Fruit fly (Drosophila melanogaster) whole organism: ENCODE data around the gene btn.

Experiments
- CG8478 ChIP-seq: fragments of >200 bp; optimal IDR thresholded peaks from 2 replicates; lab custom pipeline; 2018; ENCODE audit warnings: inconsistent platforms
- Dll ChIP-seq: fragments of >200 bp; optimal IDR thresholded peaks from 2 replicates; lab custom pipeline; 2017
- EcR ChIP-seq, 2 experiments: fragments of >200 bp; optimal IDR thresholded peaks; 2 replicates each; lab custom pipeline; 2017; ENCODE audit warnings: missing biosample characterization in 2 of 2, missing genetic modification characterization in 2 of 2, missing genetic modification reagents in 2 of 2
- pan ChIP-seq: fragments of >200 bp; optimal IDR thresholded peaks from 2 replicates; lab custom pipeline; 2017
- psq ChIP-seq: fragments of >200 bp; optimal IDR thresholded peaks from 2 replicates; lab custom pipeline; 2017
- usp ChIP-seq: fragments of >200 bp; optimal IDR thresholded peaks from 2 replicates; lab custom pipeline; 2017; ENCODE audit warnings: missing biosample characterization, missing genetic modification characterization, mixed read lengths

The btn gene

DNA sequence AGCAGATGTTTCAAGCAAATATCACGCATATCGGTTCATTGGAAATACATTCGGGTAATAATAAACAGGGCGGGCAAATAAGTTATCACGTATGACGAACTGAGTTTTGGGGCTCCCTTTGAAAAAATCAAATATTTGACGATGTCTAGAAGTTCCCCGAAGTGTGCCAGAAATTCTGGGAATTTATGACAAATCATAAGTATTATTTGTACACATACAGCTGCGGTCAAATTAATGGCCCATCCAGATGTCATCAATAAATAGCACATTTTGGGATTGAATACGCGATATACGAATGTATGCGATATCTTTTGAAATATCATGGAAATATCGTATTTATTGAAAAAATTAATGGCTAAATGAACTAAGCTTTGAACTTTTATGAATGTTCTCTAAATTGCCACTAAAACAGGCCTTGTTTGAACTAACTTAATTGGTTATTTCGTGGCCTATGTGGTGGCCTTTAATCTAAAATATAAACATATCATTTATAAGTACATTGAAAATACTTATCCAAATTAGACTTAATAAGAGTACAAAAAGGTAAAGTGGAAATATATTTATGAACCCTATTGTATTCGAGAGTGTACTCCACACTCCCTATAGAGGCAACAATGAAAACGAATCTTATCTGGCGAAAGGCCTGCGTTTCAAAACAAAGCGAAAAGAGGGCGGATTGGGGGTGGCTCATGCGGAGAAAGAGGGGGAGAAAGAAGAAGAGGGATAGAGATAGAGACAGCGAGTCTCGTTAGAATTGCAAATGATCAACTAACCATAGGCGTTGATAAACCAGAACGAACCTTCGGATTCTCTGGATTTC, 39.3 kb upstream of the btn start:
- TF ChIP-seq Dll (lab: Kevin White, UChicago) (no peak), psq (lab: Kevin White, UChicago) (no peak), EcR (GFP tag; optimal IDR thresholded peaks at IDR 0.05; lab: Kevin White, UChicago) (no peak), usp (no peak), CG8478 (no peak), pan (no peak)

DNA sequence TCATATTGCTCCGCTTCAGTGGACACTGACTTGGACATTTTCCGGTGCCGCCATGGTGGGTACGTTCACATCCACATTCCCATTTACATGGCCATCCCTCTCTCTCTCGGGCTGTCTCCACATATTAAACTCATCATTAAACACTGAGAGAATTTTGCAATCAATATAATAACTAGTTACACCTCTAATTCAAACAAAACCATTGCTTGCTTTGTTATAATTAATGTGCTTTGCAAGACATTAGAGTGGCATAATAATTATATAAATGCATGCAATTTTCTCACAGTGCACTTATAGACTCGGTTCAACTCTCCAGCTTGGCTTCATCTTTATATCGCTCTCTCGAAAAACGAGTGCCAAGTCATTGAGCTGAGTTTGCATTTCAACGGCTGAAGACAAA, 38.3 kb upstream of the btn start:
- TF ChIP-seq usp = no peak
- no peak for TF ChIP-seq CG8478
- no peak for TF ChIP-seq pan
- no peak for TF ChIP-seq Dll (lab: Kevin White, UChicago)
- no peak for TF ChIP-seq EcR (GFP tag; optimal IDR thresholded peaks at IDR 0.05; lab: Kevin White, UChicago)
- TF ChIP-seq psq (lab: Kevin White, UChicago) = no peak

DNA sequence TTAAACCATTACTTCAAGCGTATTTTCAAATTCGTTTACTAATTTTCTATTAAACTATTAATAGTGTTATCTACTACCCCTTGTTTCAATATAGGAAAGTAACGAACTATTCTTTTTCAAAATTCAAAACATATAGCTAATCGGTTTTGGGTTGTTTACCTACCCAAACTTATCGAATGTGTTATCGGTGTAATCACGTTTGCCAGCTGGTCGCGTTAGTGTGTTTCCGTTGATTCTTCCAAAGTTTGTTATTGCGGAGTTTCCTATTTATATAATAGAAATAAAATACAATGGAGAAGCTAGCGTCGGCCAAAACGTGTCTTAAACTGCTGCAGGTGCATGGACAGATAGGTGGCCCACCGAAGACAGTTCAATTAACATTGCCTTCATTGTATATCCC, 31.9 kb upstream of the btn start, which contains the start of gene mRpL45:
mRpL45 (plus strand) TSS at position 213 of the 400 bp plus-strand sequence.
- no peak for TF ChIP-seq psq (lab: Kevin White, UChicago)
- TF ChIP-seq CG8478 = no peak
- TF ChIP-seq pan = no peak

DNA sequence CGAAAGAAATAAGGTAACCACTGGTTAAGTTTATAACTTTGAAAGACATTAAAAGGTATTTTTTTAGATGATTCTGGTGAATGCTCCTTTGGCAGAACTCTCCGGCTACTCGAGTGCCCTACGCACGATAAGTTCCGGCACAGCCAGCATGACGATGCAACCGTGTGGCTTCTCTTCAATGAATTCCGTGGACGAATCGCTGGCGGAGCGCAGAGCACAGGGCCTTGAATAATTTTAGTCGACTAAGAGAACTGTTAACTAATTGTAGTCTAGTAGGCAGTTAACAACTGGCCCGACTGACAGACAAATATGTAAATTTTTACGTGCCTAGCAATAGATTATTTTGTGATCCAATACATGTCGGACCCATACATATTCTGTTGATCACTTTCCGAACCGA, 29.8 kb upstream of the btn start, which contains the start of gene CG31161:
CG31161 (plus strand) TSS at position 301 of the 400 bp plus-strand sequence.
- TF ChIP-seq CG8478 (no peak), psq (lab: Kevin White, UChicago) (no peak), pan (no peak), EcR (GFP tag; optimal IDR thresholded peaks at IDR 0.05; lab: Kevin White, UChicago) (no peak), Dll (lab: Kevin White, UChicago) (no peak), usp (no peak)

DNA sequence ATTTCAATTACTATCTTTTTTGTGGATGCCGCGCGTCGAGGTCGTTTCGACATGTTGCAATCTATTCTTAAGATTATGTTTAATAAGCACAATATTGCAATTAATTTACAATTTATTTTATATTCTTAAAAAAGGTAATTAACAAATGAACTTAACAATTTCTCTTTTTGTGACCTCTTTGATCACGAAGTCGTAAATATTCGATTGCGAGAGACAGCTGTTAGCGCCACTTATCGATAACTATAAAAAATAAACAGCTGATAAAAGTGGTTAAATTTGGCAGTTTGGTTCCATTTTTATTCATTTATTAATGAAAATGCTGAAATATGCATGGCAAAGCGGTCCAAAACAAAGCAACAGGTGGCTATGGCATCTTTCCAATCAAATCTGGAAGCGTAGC, 27.0 kb upstream of the btn start, which contains the start of the genes CG31156 and mRRF2:
CG31156 (minus strand) TSS at position 209 of the 400 bp plus-strand sequence.
mRRF2 (plus strand) TSS at position 239 of the 400 bp plus-strand sequence.
- TF ChIP-seq CG8478 (no peak), Dll (lab: Kevin White, UChicago) (no peak), psq (lab: Kevin White, UChicago) (no peak), EcR (GFP tag; optimal IDR thresholded peaks at IDR 0.05; lab: Kevin White, UChicago) (no peak), usp (no peak), pan (no peak)

DNA sequence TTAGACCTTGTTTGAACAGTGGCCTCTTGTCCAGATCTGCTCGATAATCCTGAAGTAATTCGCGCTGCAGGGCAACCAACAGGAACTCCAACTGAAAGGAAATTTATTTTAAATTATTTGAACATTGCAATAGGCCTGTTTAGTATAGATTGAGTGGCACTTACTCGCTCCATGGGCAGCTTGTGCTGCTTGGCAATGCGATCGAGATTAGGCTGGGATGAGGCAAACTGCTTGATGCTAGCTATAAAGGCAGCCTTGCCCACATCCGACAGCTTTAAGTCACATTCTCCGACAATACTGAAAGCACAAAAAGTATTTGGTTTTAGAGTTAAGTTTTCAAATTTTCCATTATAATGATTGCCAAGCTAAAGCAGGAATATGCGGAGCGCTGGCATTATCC, 22.8 kb upstream of the btn start, which contains the start of gene CG13843:
CG13843 (plus strand) TSS at position 301 of the 400 bp plus-strand sequence.
- TF ChIP-seq CG8478 (no peak), EcR (GFP tag; optimal IDR thresholded peaks at IDR 0.05; lab: Kevin White, UChicago) (no peak), pan (no peak), psq (lab: Kevin White, UChicago) (no peak), usp (no peak), Dll (lab: Kevin White, UChicago) (no peak)

DNA sequence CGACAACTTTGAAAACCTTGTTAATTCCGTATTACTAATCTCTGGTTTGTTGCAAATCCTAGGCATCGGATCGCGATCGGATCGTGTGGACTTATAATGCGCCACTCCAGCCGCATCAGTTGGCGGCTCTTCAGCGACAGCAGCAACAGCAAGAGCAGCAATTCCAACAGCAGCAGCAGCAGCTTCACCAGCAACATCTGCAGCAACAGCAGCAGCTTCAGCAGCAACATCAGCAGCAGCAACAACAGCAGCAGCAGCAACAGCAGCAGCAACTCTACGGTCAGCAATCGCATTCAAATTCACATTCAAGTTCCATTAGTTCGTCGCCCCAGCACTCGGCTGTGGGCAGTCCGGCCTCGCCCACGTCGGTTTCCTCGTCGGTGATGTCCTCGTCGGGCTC, 16.4 kb upstream of the btn start:
- TF ChIP-seq pan (no peak), EcR (GFP tag; optimal IDR thresholded peaks at IDR 0.05; lab: Kevin White, UChicago) (no peak), CG8478 (no peak)

DNA sequence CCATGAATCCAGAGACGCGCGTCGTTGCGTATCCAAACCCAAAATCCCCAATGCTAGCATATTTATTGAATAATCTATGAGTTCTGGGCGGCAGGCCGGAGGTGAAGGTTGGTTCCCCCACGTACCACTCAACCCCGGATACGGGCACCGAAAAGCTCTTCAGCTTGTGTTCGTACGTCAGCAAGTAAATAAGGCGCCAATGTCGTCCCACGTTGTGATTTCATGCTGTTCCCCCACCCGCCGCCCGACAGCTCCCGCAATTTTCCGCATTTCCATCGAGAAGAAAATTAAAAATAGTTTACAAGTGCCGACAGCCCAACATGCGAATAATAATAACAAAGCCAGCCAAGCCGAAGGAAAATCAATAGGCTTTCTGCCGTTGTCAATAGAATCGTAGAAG, 12.3 kb upstream of the btn start:
- no peak for TF ChIP-seq psq (lab: Kevin White, UChicago)
- TF ChIP-seq CG8478 = no peak
- no peak for TF ChIP-seq Dll (lab: Kevin White, UChicago)
- TF ChIP-seq pan = no peak
- TF ChIP-seq usp = no peak
- no peak for TF ChIP-seq EcR (GFP tag; optimal IDR thresholded peaks at IDR 0.05; lab: Kevin White, UChicago)

DNA sequence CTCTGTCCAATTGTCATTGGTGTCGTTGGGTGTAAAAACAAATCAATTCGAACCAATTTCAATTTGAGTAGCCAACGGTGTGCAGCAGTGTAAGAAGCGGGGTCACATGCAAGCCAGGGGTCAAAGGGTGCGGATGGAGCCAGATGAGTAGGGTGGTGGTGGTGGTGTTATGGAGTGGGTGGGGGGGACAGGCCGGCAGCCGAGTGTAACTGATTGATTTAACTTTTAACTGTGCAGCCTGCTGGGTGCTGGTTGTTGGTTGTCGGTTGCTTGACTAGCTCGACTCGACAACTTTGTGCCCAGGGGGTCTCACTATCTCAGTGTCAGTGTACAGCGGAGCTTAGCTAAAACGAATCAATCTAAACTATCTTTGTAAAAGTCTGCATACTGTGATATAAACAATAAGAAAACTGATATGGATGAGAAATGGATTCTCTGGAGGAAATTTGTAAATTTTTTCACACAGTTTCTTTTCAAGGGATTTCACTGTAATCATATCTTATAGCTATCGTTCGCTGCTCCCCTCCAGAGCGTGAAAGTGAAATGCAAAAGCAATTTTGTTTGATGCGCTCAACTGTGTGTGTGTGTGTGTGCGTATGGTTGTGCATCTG, 11.0 kb upstream of the btn start:
- no peak for TF ChIP-seq usp
- TF ChIP-seq pan = no peak
- no peak for TF ChIP-seq Dll (lab: Kevin White, UChicago)
- no peak for TF ChIP-seq EcR (GFP tag; optimal IDR thresholded peaks at IDR 0.05; lab: Kevin White, UChicago)
- no peak for TF ChIP-seq CG8478
- no peak for TF ChIP-seq psq (lab: Kevin White, UChicago)

DNA sequence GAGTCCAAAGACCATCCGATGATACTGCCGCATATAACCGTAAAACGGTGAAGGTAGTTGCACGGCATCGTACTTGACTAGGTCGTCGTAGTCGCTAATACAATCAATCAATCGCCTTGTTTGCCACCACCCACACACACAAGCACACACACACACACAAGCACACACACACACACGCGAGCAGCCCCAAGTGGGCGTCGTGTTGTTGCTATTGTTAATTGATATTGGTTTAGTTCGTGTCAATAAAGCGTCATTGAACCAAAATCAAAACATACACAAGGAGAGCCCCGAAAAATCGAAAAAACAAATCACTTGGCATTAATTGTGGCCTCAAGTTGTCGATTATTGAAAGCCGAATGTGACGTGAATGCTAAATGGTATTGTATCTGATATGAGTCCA, 10.0 kb upstream of the btn start:
- TF ChIP-seq EcR (GFP tag; optimal IDR thresholded peaks at IDR 0.05; lab: Kevin White, UChicago) = no peak
- TF ChIP-seq pan = no peak
- no peak for TF ChIP-seq Dll (lab: Kevin White, UChicago)
- TF ChIP-seq psq (lab: Kevin White, UChicago) = no peak
- no peak for TF ChIP-seq CG8478
- no peak for TF ChIP-seq usp

DNA sequence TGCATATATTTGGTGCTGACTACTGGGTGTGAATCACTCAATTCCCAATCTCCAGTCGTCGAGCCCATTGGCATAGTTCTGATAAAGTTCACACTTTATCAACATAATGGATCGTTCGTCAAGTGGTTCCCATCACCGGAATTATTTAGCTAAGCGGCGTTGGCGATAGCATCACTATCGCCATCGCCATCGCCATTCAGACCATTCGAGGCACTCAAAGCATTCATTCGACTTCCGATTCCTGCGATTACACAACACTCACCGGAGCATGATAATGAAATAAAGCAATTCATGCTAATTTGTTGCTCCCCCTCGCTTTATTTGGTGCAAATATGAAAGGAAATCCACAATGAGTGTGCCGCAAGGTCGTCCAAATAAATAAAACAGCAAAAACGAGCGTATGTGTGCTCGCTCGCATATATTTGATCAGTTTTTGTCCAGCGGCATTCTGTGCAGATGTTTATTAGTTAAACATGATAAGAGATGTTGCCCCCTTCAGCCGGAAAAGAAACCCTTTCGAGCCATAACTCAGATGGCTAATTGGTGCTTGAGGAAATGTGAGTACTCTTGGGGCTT, 9.0 kb upstream of the btn start:
- TF ChIP-seq psq (lab: Kevin White, UChicago) = no peak
- no peak for TF ChIP-seq CG8478
- TF ChIP-seq pan = no peak
- no peak for TF ChIP-seq EcR (GFP tag; optimal IDR thresholded peaks at IDR 0.05; lab: Kevin White, UChicago)
- no peak for TF ChIP-seq usp
- TF ChIP-seq Dll (lab: Kevin White, UChicago) = no peak

DNA sequence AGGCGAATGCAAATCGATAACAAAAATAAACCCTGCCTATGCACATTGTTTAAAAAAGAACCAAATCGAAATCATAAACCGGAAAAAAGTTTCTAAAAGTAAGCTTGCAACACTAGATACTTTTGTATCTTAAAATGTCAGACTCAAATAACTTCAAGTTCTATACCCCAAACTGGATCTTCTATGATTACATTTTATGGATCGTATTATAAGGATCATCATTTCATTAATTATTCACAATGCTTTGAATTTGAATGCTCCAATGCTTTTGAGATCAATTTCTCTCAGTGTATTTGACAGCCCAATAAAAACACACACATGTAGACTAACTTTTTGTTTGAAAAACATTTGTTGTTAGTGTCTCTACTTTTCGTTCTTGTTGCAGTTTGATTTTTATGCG, 7.8 kb upstream of the btn start:
- TF ChIP-seq psq (lab: Kevin White, UChicago) (no peak), pan (no peak), usp (no peak), EcR (GFP tag; optimal IDR thresholded peaks at IDR 0.05; lab: Kevin White, UChicago) (no peak), CG8478 (no peak), Dll (lab: Kevin White, UChicago) (no peak)
